Worm (Caenorhabditis elegans): ENCODE measurements around the gene F41E6.8.

Gene F41E6.8

ce11 chrV:8560916-8561315, 40.4 kb downstream of the F41E6.8 start, which contains the start of gene acr-16:
Gene acr-16 (plus strand): TSS chrV:8561216.
- TF ChIP-seq ama-1 (optimal IDR thresholded peaks at IDR 0.05): no peak
- TF ChIP-seq spr-3 (GFP tag; optimal IDR thresholded peaks at IDR 0.05): no peak
- TF ChIP-seq lim-7 (GFP tag; IDR thresholded peaks at IDR 0.05): no peak
- no peak for TF ChIP-seq mdl-1 (tag; optimal IDR thresholded peaks at IDR 0.05)
- TF ChIP-seq jun-1 (tag; optimal IDR thresholded peaks at IDR 0.05): no peak
- no peak for TF ChIP-seq dmd-8 (GFP tag; IDR thresholded peaks at IDR 0.05)
- no peak for TF ChIP-seq mxl-2 (GFP tag; conservative IDR thresholded peaks at IDR 0.05)
- TF ChIP-seq pqm-1 (tag; optimal IDR thresholded peaks at IDR 0.05): no peak
- no peak for TF ChIP-seq daf-16 (GFP tag; optimal IDR thresholded peaks at IDR 0.05)
- no peak for TF ChIP-seq daf-16 (tag; optimal IDR thresholded peaks at IDR 0.05)
- no peak for TF ChIP-seq zip-11 (GFP tag; IDR thresholded peaks at IDR 0.05)
- TF ChIP-seq hlh-11 (tag; optimal IDR thresholded peaks at IDR 0.05): no peak
- TF ChIP-seq madf-9 (GFP tag; conservative IDR thresholded peaks at IDR 0.05): no peak
- TF ChIP-seq gei-8 (GFP tag; optimal IDR thresholded peaks at IDR 0.05): no peak
- no peak for TF ChIP-seq F44E2.7 (GFP tag; IDR thresholded peaks at IDR 0.05)
- no peak for TF ChIP-seq ceh-28 (tag; optimal IDR thresholded peaks at IDR 0.05)

- no peak for TF ChIP-seq aly-2 (tag; optimal IDR thresholded peaks at IDR 0.05)
- no peak for TF ChIP-seq zip-11 (GFP tag; IDR thresholded peaks at IDR 0.05)
- TF ChIP-seq saeg-2 (GFP tag; IDR thresholded peaks at IDR 0.05): no peak
- no peak for TF ChIP-seq daf-19 (GFP tag; conservative IDR thresholded peaks at IDR 0.05)
- no peak for TF ChIP-seq ama-1 (optimal IDR thresholded peaks at IDR 0.05)
- TF ChIP-seq hlh-11 (tag; optimal IDR thresholded peaks at IDR 0.05): no peak
- no peak for TF ChIP-seq lin-1 (GFP tag; IDR thresholded peaks at IDR 0.05)
- TF ChIP-seq set-16 (GFP tag; IDR thresholded peaks at IDR 0.05): no peak
- no peak for TF ChIP-seq nhr-42 (GFP tag; IDR thresholded peaks at IDR 0.05)
- no peak for TF ChIP-seq unc-39 (tag; optimal IDR thresholded peaks at IDR 0.05)
- no peak for TF ChIP-seq nhr-41 (GFP tag; IDR thresholded peaks at IDR 0.05)
- TF ChIP-seq nhr-102 (tag; optimal IDR thresholded peaks at IDR 0.05): no peak
- TF ChIP-seq gei-8 (GFP tag; optimal IDR thresholded peaks at IDR 0.05): no peak
- no peak for TF ChIP-seq pha-4 (GFP tag; IDR thresholded peaks at IDR 0.05)
- TF ChIP-seq pha-4 (tag; optimal IDR thresholded peaks at IDR 0.05): no peak
- TF ChIP-seq fos-1 (tag; optimal IDR thresholded peaks at IDR 0.05): no peak
- TF ChIP-seq zfp-3 (GFP tag; conservative IDR thresholded peaks at IDR 0.05): no peak
- no peak for TF ChIP-seq mes-2 (tag; optimal IDR thresholded peaks at IDR 0.05; ENCODE audit: poor library complexity, severe bottlenecking)
- TF ChIP-seq mxl-2 (GFP tag; conservative IDR thresholded peaks at IDR 0.05): no peak
- TF ChIP-seq ces-1 (GFP tag; optimal IDR thresholded peaks at IDR 0.05): no peak
Measured at ce11 chrV:8555955-8556354, 45.4 kb downstream of the F41E6.8 start.

ce11 chrV:8552460-8552859, 48.9 kb downstream of the F41E6.8 start, which contains the start of gene acr-15:
Gene acr-15 (plus strand): TSS chrV:8552695.
- TF ChIP-seq dmd-8 (GFP tag; IDR thresholded peaks at IDR 0.05) (no peak), nhr-11 (tag; optimal IDR thresholded peaks at IDR 0.05) (peak; percentile 14)
